ENCODE assay signal across 2 worm cellular contexts in genomic region chrIV:14704155-14704554, ce11.
TF ChIP-seq lines count a peak whose summit lies in the region.

TSS of gene Y57G11C.40 (minus strand) at chrIV:14704255.

TF ChIP-seq in whole organism, L4 larva, 104 proteins besides CTCF, POLR2A, EP300 and RAD21:
- TF ChIP-seq aha-1 (tag; lab: Kevin White, UChicago) (peak; percentile 37), zfp-2 (tag; optimal IDR thresholded peaks at IDR 0.05; lab: Kevin White, UChicago) (no peak), ztf-7 (tag; optimal IDR thresholded peaks at IDR 0.05; lab: Kevin White, UChicago) (no peak), nhr-42 (GFP tag; IDR thresholded peaks at IDR 0.05; lab: Robert Waterston, UW) (no peak), ceh-44 (GFP tag; IDR thresholded peaks at IDR 0.05; lab: Robert Waterston, UW) (no peak), lim-7 (GFP tag; IDR thresholded peaks at IDR 0.05; lab: Robert Waterston, UW) (no peak), ZK337.2 (GFP tag; IDR thresholded peaks at IDR 0.05; lab: Robert Waterston, UW) (no peak)

TF ChIP-seq in whole organism, young adult, 124 proteins besides CTCF, POLR2A, EP300 and RAD21:
- TF ChIP-seq dpl-1 (GFP tag; optimal IDR thresholded peaks at IDR 0.05; lab: Kevin White, UChicago) (no peak), attf-6 (GFP tag; IDR thresholded peaks at IDR 0.05; lab: Robert Waterston, UW) (peak; percentile 28; the same call in 1 of the 2 replicates), let-526 (GFP tag; IDR thresholded peaks at IDR 0.05; lab: Robert Waterston, UW) (no peak), F23B12.7 (tag; optimal IDR thresholded peaks at IDR 0.05; lab: Kevin White, UChicago; ENCODE audit: insufficient read depth) (no peak)
